Worm (Caenorhabditis elegans) whole organism, midembryonic: ENCODE measurements around the gene spp-14.

Experiments used
- T22C8.4 ChIP-seq: fragments of 200-800 bp; sonication (Bioruptor generic); IDR thresholded peaks from 2 replicates; pipeline ENCODE4 v1.3.6; 2022; ENCODE audit warnings: missing genetic modification characterization, missing compliant biosample characterization
- cog-1 ChIP-seq: sonication (generic microtip); optimal IDR thresholded peaks from 2 replicates; lab custom pipeline; 2016; ENCODE audit warnings: missing genetic modification characterization, missing compliant biosample characterization
- flt-1 ChIP-seq: fragments of 200-800 bp; sonication (Bioruptor generic); IDR thresholded peaks from 2 replicates; pipeline ENCODE4 v1.3.6; 2022; ENCODE audit warnings: missing genetic modification characterization, missing compliant biosample characterization
- klf-2 ChIP-seq: fragments of 200-800 bp; sonication (Bioruptor generic); conservative IDR thresholded peaks from 2 replicates; pipeline ENCODE4 v1.3.6; 2022; ENCODE audit warnings: missing genetic modification reagents, missing genetic modification characterization, missing compliant biosample characterization
- med-1 ChIP-seq: sonication (generic microtip); optimal IDR thresholded peaks from 2 replicates; lab custom pipeline; 2017; ENCODE audit warnings: missing genetic modification characterization, mild to moderate bottlenecking, missing compliant biosample characterization, antibody characterized with exemption, missing genetic modification reagents; ENCODE audit not compliant: insufficient read depth
- ref-1 ChIP-seq: fragments of 200-800 bp; sonication (Bioruptor generic); conservative IDR thresholded peaks from 2 replicates; pipeline ENCODE4 v1.3.6; 2022; ENCODE audit warnings: missing genetic modification reagents, missing genetic modification characterization, missing compliant biosample characterization
- tab-1 ChIP-seq: fragments of 200-800 bp; sonication (Bioruptor generic); IDR thresholded peaks from 2 replicates; pipeline ENCODE4 v1.3.6; 2022; ENCODE audit warnings: missing genetic modification characterization, missing compliant biosample characterization
- ztf-23 ChIP-seq: fragments of 200-800 bp; sonication (Bioruptor generic); IDR thresholded peaks from 2 replicates; pipeline ENCODE4 v1.3.6; 2022; ENCODE audit warnings: missing genetic modification reagents, missing genetic modification characterization, missing compliant biosample characterization
- ztf-29 ChIP-seq: fragments of 200-800 bp; sonication (Bioruptor generic); IDR thresholded peaks from 2 replicates; pipeline ENCODE4 v1.3.6; 2022; ENCODE audit warnings: missing genetic modification reagents, missing genetic modification characterization, missing compliant biosample characterization

spp-14 gene

ce11 chrX:7725615-7726014 lies at the start of gene spp-14:
Gene spp-14 (plus strand): TSS chrX:7725979.
- TF ChIP-seq ref-1 (GFP tag; lab: Robert Waterston, UW) (no peak), med-1 (no peak), tab-1 (no peak), flt-1 (GFP tag; lab: Robert Waterston, UW) (no peak), ztf-23 (GFP tag; lab: Robert Waterston, UW) (no peak), cog-1 (tag; lab: Kevin White, UChicago) (no peak), ztf-29 (GFP tag; lab: Robert Waterston, UW) (no peak), klf-2 (GFP tag; lab: Robert Waterston, UW) (no peak), T22C8.4 (GFP tag; lab: Robert Waterston, UW) (no peak)

ce11 chrX:7678437-7679139 lies 47.2 kb upstream of the spp-14 start:
- no peak for TF ChIP-seq T22C8.4 (GFP tag; lab: Robert Waterston, UW)
- no peak for TF ChIP-seq klf-2 (GFP tag; lab: Robert Waterston, UW)
- no peak for TF ChIP-seq ztf-29 (GFP tag; lab: Robert Waterston, UW)
- TF ChIP-seq cog-1 (tag; lab: Kevin White, UChicago), result no peak
- TF ChIP-seq med-1, result no peak
- TF ChIP-seq ztf-23 (GFP tag; lab: Robert Waterston, UW), result no peak
- TF ChIP-seq flt-1 (GFP tag; lab: Robert Waterston, UW), result no peak
- TF ChIP-seq ref-1 (GFP tag; lab: Robert Waterston, UW), result no peak
- TF ChIP-seq tab-1, result no peak

ce11 chrX:7679835-7680234 lies 45.9 kb upstream of the spp-14 start:
- TF ChIP-seq cog-1 (tag; lab: Kevin White, UChicago) (no peak), med-1 (no peak), ztf-23 (GFP tag; lab: Robert Waterston, UW) (no peak), klf-2 (GFP tag; lab: Robert Waterston, UW) (no peak), T22C8.4 (GFP tag; lab: Robert Waterston, UW) (no peak), tab-1 (no peak), flt-1 (GFP tag; lab: Robert Waterston, UW) (no peak), ztf-29 (GFP tag; lab: Robert Waterston, UW) (no peak), ref-1 (GFP tag; lab: Robert Waterston, UW) (no peak)

ce11 chrX:7680545-7681330 lies 45.0 kb upstream of the spp-14 start, which contains the start of gene stn-2:
Gene stn-2 (minus strand): TSS chrX:7680619.
- TF ChIP-seq T22C8.4 (GFP tag; lab: Robert Waterston, UW), result no peak
- peak; percentile 57; the same call in 1 of the 2 replicates for TF ChIP-seq ztf-23 (GFP tag; lab: Robert Waterston, UW)

ce11 chrX:7681965-7682946 lies 43.5 kb upstream of the spp-14 start, which contains the start of gene unc-18:
Gene unc-18 (plus strand): TSS chrX:7682896.
- TF ChIP-seq T22C8.4 (GFP tag; lab: Robert Waterston, UW) (peak; percentile 48; the same call in 1 of the 2 replicates), ref-1 (GFP tag; lab: Robert Waterston, UW) (no peak)

ce11 chrX:7689119-7689518 lies 36.7 kb upstream of the spp-14 start, which contains the start of gene clik-2:
Gene clik-2 (minus strand): TSS chrX:7689219.
- no peak for TF ChIP-seq klf-2 (GFP tag; lab: Robert Waterston, UW)
- TF ChIP-seq flt-1 (GFP tag; lab: Robert Waterston, UW), result no peak
- no peak for TF ChIP-seq cog-1 (tag; lab: Kevin White, UChicago)
- TF ChIP-seq T22C8.4 (GFP tag; lab: Robert Waterston, UW), result no peak
- no peak for TF ChIP-seq tab-1
- no peak for TF ChIP-seq med-1
- no peak for TF ChIP-seq ref-1 (GFP tag; lab: Robert Waterston, UW)
- TF ChIP-seq ztf-23 (GFP tag; lab: Robert Waterston, UW), result no peak
- TF ChIP-seq ztf-29 (GFP tag; lab: Robert Waterston, UW), result no peak

- no peak for TF ChIP-seq ztf-29 (GFP tag; lab: Robert Waterston, UW)
- TF ChIP-seq ref-1 (GFP tag; lab: Robert Waterston, UW), result no peak
- TF ChIP-seq T22C8.4 (GFP tag; lab: Robert Waterston, UW), result no peak
Observed at ce11 chrX:7689570-7689969, 36.2 kb upstream of the spp-14 start.

- no peak for TF ChIP-seq flt-1 (GFP tag; lab: Robert Waterston, UW)
- no peak for TF ChIP-seq ztf-29 (GFP tag; lab: Robert Waterston, UW)
- TF ChIP-seq klf-2 (GFP tag; lab: Robert Waterston, UW), result no peak
- TF ChIP-seq tab-1, result no peak
- no peak for TF ChIP-seq ztf-23 (GFP tag; lab: Robert Waterston, UW)
- no peak for TF ChIP-seq med-1
- TF ChIP-seq T22C8.4 (GFP tag; lab: Robert Waterston, UW), result no peak
- no peak for TF ChIP-seq cog-1 (tag; lab: Kevin White, UChicago)
- TF ChIP-seq ref-1 (GFP tag; lab: Robert Waterston, UW), result no peak
Observed at ce11 chrX:7703863-7704262, 21.9 kb upstream of the spp-14 start.

ce11 chrX:7707031-7707430 lies 18.7 kb upstream of the spp-14 start, which contains the start of gene kvs-1:
Gene kvs-1 (minus strand): TSS chrX:7707131.
- TF ChIP-seq tab-1 (no peak), ztf-23 (GFP tag; lab: Robert Waterston, UW) (no peak), med-1 (no peak), cog-1 (tag; lab: Kevin White, UChicago) (no peak), T22C8.4 (GFP tag; lab: Robert Waterston, UW) (no peak), ztf-29 (GFP tag; lab: Robert Waterston, UW) (no peak), klf-2 (GFP tag; lab: Robert Waterston, UW) (no peak)
